Fruit fly (Drosophila melanogaster) whole organism, wandering third instar larva: ENCODE measurements around the gene scu.
A peak's percentile ranks its signal among the peaks of the same experiment; 100 is the strongest.

Experiments
- CG32264 ChIP-seq: fragments of 200-800 bp; sonication (Bioruptor generic); optimal IDR thresholded peaks from 2 replicates; lab custom pipeline; 2016; ENCODE audit warnings: missing biosample characterization, missing genetic modification characterization
- Dfd ChIP-seq: fragments of >200 bp; optimal IDR thresholded peaks from 2 replicates; lab custom pipeline; 2017; ENCODE audit warnings: missing biosample characterization, missing genetic modification characterization
- HLH106 ChIP-seq: fragments of 200-800 bp; optimal IDR thresholded peaks from 3 replicates; lab custom pipeline; 2019; ENCODE audit warnings: missing biosample characterization, mild to moderate bottlenecking, missing genetic modification characterization, moderate library complexity
- Hnf4 ChIP-seq: fragments of 200-800 bp; sonication (Bioruptor generic); optimal IDR thresholded peaks from 2 replicates; lab custom pipeline; 2016; ENCODE audit warnings: missing biosample characterization, mild to moderate bottlenecking, missing genetic modification characterization
- Hr83 ChIP-seq: fragments of 200-300 bp; sonication (Bioruptor generic); optimal IDR thresholded peaks from 2 replicates; lab custom pipeline; 2016; ENCODE audit warnings: missing biosample characterization, mild to moderate bottlenecking, missing genetic modification characterization, moderate library complexity; ENCODE audit not compliant: poor library complexity, severe bottlenecking
- Jra ChIP-seq: sonication (Bioruptor generic); optimal IDR thresholded peaks from 2 replicates; lab custom pipeline; 2016; ENCODE audit warnings: missing biosample characterization, missing genetic modification characterization
- Myc ChIP-seq: fragments of >200 bp; optimal IDR thresholded peaks from 2 replicates; lab custom pipeline; 2017
- Rel ChIP-seq, 2 experiments: fragments of 200-800 bp; sonication (Bioruptor generic) in 1 of 2; optimal IDR thresholded peaks; 2 replicates in 1 of 2; 3 replicates in 1 of 2; lab custom pipeline; 2016 to 2019; ENCODE audit warnings: mild to moderate bottlenecking in 2 of 2, missing biosample characterization in 2 of 2, missing genetic modification characterization in 2 of 2, moderate library complexity in 1 of 2
- Vsx2 ChIP-seq: fragments of 200-300, 225-300 bp; sonication (Bioruptor generic); optimal IDR thresholded peaks from 2 replicates; lab custom pipeline; 2018; ENCODE audit warnings: missing biosample characterization, missing genetic modification characterization; ENCODE audit not compliant: partially characterized antibody
- br ChIP-seq: fragments of 200-800 bp; sonication (Bioruptor generic); optimal IDR thresholded peaks from 2 replicates; lab custom pipeline; 2016; ENCODE audit warnings: missing biosample characterization, missing genetic modification characterization
- brk ChIP-seq: fragments of 200-800 bp; sonication (Bioruptor generic); optimal IDR thresholded peaks from 2 replicates; lab custom pipeline; 2016; ENCODE audit warnings: missing biosample characterization, mild to moderate bottlenecking, missing genetic modification characterization
- dmrt93B ChIP-seq: fragments of 200-800 bp; sonication (Bioruptor generic); optimal IDR thresholded peaks from 2 replicates; lab custom pipeline; 2018; ENCODE audit warnings: missing biosample characterization, mild to moderate bottlenecking, missing genetic modification characterization
- dsf ChIP-seq: sonication (Bioruptor generic); optimal IDR thresholded peaks from 2 replicates; lab custom pipeline; 2016; ENCODE audit warnings: missing biosample characterization, missing genetic modification characterization, borderline replicate concordance
- ey ChIP-seq: fragments of 200-800 bp; sonication (Bioruptor generic); optimal IDR thresholded peaks from 2 replicates; lab custom pipeline; 2016; ENCODE audit warnings: missing biosample characterization, missing genetic modification characterization
- foxo ChIP-seq, 2 experiments: fragments of 200-800 bp; sonication (Bioruptor generic); optimal IDR thresholded peaks; 2 replicates in 1 of 2; 3 replicates in 1 of 2; lab custom pipeline; 2016 to 2017; ENCODE audit warnings: missing biosample characterization in 2 of 2, missing genetic modification characterization in 2 of 2
- fru ChIP-seq: fragments of 200-800 bp; sonication (Bioruptor generic); optimal IDR thresholded peaks from 3 replicates; lab custom pipeline; 2016; ENCODE audit warnings: missing biosample characterization, mild to moderate bottlenecking, missing genetic modification characterization
- h ChIP-seq: fragments of 200-800 bp; sonication (Bioruptor generic); optimal IDR thresholded peaks from 3 replicates; lab custom pipeline; 2016; ENCODE audit warnings: missing biosample characterization, mild to moderate bottlenecking, missing genetic modification characterization
- jim ChIP-seq: fragments of 175-275, 200-325 bp; sonication (Bioruptor generic); optimal IDR thresholded peaks from 2 replicates; lab custom pipeline; 2016; ENCODE audit warnings: missing biosample characterization, mild to moderate bottlenecking, missing genetic modification characterization
- lola ChIP-seq: fragments of >200 bp; optimal IDR thresholded peaks from 2 replicates; lab custom pipeline; 2017; ENCODE audit warnings: missing biosample characterization, missing genetic modification characterization
- pan ChIP-seq: fragments of >200 bp; optimal IDR thresholded peaks from 2 replicates; lab custom pipeline; 2017
- psq ChIP-seq: fragments of 200-800 bp; sonication (Bioruptor generic); optimal IDR thresholded peaks from 3 replicates; lab custom pipeline; 2017; ENCODE audit warnings: missing biosample characterization, mild to moderate bottlenecking, missing genetic modification characterization, moderate library complexity
- rgr ChIP-seq: fragments of 200-800 bp; sonication (Bioruptor generic); optimal IDR thresholded peaks from 3 replicates; lab custom pipeline; 2016; ENCODE audit warnings: missing biosample characterization, mild to moderate bottlenecking, missing genetic modification characterization
- sage ChIP-seq: fragments of 200-800 bp; sonication (Bioruptor generic); optimal IDR thresholded peaks from 2 replicates; lab custom pipeline; 2016; ENCODE audit warnings: missing biosample characterization, mild to moderate bottlenecking, missing genetic modification characterization
- sv ChIP-seq: fragments of 200-800 bp; sonication (Bioruptor generic); optimal IDR thresholded peaks from 3 replicates; lab custom pipeline; 2016; ENCODE audit warnings: missing biosample characterization, missing genetic modification characterization
- tai ChIP-seq: sonication (Bioruptor generic); optimal IDR thresholded peaks from 2 replicates; lab custom pipeline; 2016; ENCODE audit warnings: missing biosample characterization, missing genetic modification characterization
- usp ChIP-seq: fragments of >200 bp; optimal IDR thresholded peaks from 2 replicates; lab custom pipeline; 2017; ENCODE audit warnings: missing biosample characterization, missing genetic modification characterization
- woc ChIP-seq: sonication (Bioruptor generic); optimal IDR thresholded peaks from 2 replicates; lab custom pipeline; 2016; ENCODE audit warnings: missing biosample characterization, mild to moderate bottlenecking, missing genetic modification characterization

Gene scu

dm6 chrX:18058108-18058507, 33.0 kb upstream of the scu start:
- TF ChIP-seq jim (GFP tag; lab: Kevin White, UChicago): no peak
- no peak for TF ChIP-seq brk (GFP tag; lab: Kevin White, UChicago)
- no peak for TF ChIP-seq br
- no peak for TF ChIP-seq fru
- no peak for TF ChIP-seq usp (GFP tag; lab: Kevin White, UChicago)
- no peak for TF ChIP-seq foxo (GFP tag; optimal IDR thresholded peaks at IDR 0.05; lab: Kevin White, UChicago)
- TF ChIP-seq Jra (GFP tag; lab: Kevin White, UChicago): no peak

- TF ChIP-seq Dfd (GFP tag; lab: Kevin White, UChicago) (no peak), Myc (no peak), rgr (GFP tag; lab: Kevin White, UChicago) (no peak), h (GFP tag; lab: Kevin White, UChicago) (no peak), HLH106 (tag; lab: Kevin White, UChicago) (no peak), sv (no peak), Hnf4 (GFP tag; lab: Kevin White, UChicago) (no peak), ey (GFP tag; lab: Kevin White, UChicago) (no peak), dmrt93B (GFP tag; lab: Kevin White, UChicago) (no peak), foxo (GFP tag; optimal IDR thresholded peaks at IDR 0.05; lab: Kevin White, UChicago) (no peak), pan (lab: Kevin White, UChicago) (no peak), CG32264 (GFP tag; lab: Kevin White, UChicago) (no peak), usp (GFP tag; lab: Kevin White, UChicago) (no peak), woc (GFP tag; lab: Kevin White, UChicago) (no peak), dsf (GFP tag; lab: Kevin White, UChicago) (no peak), fru (no peak), Rel (GFP tag; optimal IDR thresholded peaks at IDR 0.05; lab: Kevin White, UChicago) (no peak), Rel (tag; optimal IDR thresholded peaks at IDR 0.05; lab: Kevin White, UChicago) (no peak), psq (no peak), lola (GFP tag; lab: Kevin White, UChicago) (no peak)
- TF ChIP-seq, all 38 proteins: peak for 0
Measured at dm6 chrX:18063144-18063772, 27.8 kb upstream of the scu start, which contains the start of gene Sh. TSS of gene Sh (minus strand) at chrX:18063247.

- no peak for TF ChIP-seq sage (GFP tag; lab: Kevin White, UChicago)
Measured at dm6 chrX:18064183-18064582, 26.9 kb upstream of the scu start, which contains the start of gene Dhc16F. TSS of gene Dhc16F (plus strand) at chrX:18064483.

dm6 chrX:18082674-18083073, 8.4 kb upstream of the scu start:
- TF ChIP-seq Rel (GFP tag; optimal IDR thresholded peaks at IDR 0.05; lab: Kevin White, UChicago) (no peak), Rel (tag; optimal IDR thresholded peaks at IDR 0.05; lab: Kevin White, UChicago) (peak; percentile 92), h (GFP tag; lab: Kevin White, UChicago) (no peak)
- TF ChIP-seq, all 38 proteins: peak for 1

- TF ChIP-seq Hr83 (GFP tag; lab: Kevin White, UChicago): peak; percentile 38
- TF ChIP-seq tai (GFP tag; lab: Kevin White, UChicago): no peak
- TF ChIP-seq rgr (GFP tag; lab: Kevin White, UChicago): peak; percentile 13
- TF ChIP-seq, all 38 proteins: peak for 2
Measured at dm6 chrX:18083528-18084365, 7.3 kb upstream of the scu start.

dm6 chrX:18084614-18085469, 6.2 kb upstream of the scu start:
- TF ChIP-seq pan (lab: Kevin White, UChicago): no peak
- no peak for TF ChIP-seq br
- no peak for TF ChIP-seq Rel (GFP tag; optimal IDR thresholded peaks at IDR 0.05; lab: Kevin White, UChicago)
- peak; percentile 70 for TF ChIP-seq Rel (tag; optimal IDR thresholded peaks at IDR 0.05; lab: Kevin White, UChicago)
- TF ChIP-seq Vsx2 (GFP tag; lab: Kevin White, UChicago): no peak
- peak; percentile 61 for TF ChIP-seq Hr83 (GFP tag; lab: Kevin White, UChicago)
